Fruit fly (Drosophila melanogaster) whole organism, embryonic: ENCODE results near the gene Nrd1.
A peak's percentile ranks its signal among the peaks of the same experiment; 100 is the strongest.

ENCODE experiments used
- Asciz ChIP-seq: fragments of 200-800 bp; sonication (Bioruptor generic); optimal IDR thresholded peaks from 2 replicates; lab custom pipeline; 2017; ENCODE audit warnings: missing biosample characterization, mild to moderate bottlenecking, missing genetic modification characterization, missing genetic modification reagents
- BEAF-32 ChIP-seq: fragments of 200-800 bp; sonication (Bioruptor generic); optimal IDR thresholded peaks from 3 replicates; lab custom pipeline; 2017; ENCODE audit warnings: missing biosample characterization, missing genetic modification characterization, mild to moderate bottlenecking, moderate library complexity, missing genetic modification reagents
- C15 ChIP-seq: fragments of 200-800 bp; sonication (Bioruptor generic); IDR thresholded peaks from 3 replicates; pipeline ENCODE4 v1.3.6; 2022; ENCODE audit warnings: missing biosample characterization, missing genetic modification characterization
- CG10462 ChIP-seq: fragments of 200-800 bp; sonication (Bioruptor generic); optimal IDR thresholded peaks from 2 replicates; lab custom pipeline; 2016; ENCODE audit warnings: missing biosample characterization, missing genetic modification characterization
- CG13775 ChIP-seq: fragments of 200-800 bp; sonication (Bioruptor generic); optimal IDR thresholded peaks from 3 replicates; lab custom pipeline; 2017; ENCODE audit warnings: missing biosample characterization, mild to moderate bottlenecking, missing genetic modification characterization
- CG14050 ChIP-seq: fragments of 200-800 bp; sonication (Bioruptor generic); IDR thresholded peaks from 3 replicates; pipeline ENCODE4 v1.3.6; 2022; ENCODE audit warnings: missing biosample characterization, missing genetic modification characterization
- CG1792 ChIP-seq: fragments of 200-800 bp; sonication (Bioruptor generic); optimal IDR thresholded peaks from 2 replicates; lab custom pipeline; 2016; ENCODE audit warnings: missing biosample characterization, missing genetic modification characterization
- CG1832 ChIP-seq: fragments of 200-800 bp; sonication (Bioruptor generic); optimal IDR thresholded peaks from 2 replicates; lab custom pipeline; 2017; ENCODE audit warnings: missing biosample characterization, mild to moderate bottlenecking, missing genetic modification characterization, inconsistent platforms
- CG3281 ChIP-seq: fragments of 200-800 bp; sonication (Bioruptor generic); optimal IDR thresholded peaks from 3 replicates; lab custom pipeline; 2017; ENCODE audit warnings: missing biosample characterization, mild to moderate bottlenecking, missing genetic modification characterization
- CG33557 ChIP-seq: fragments of 200-800 bp; sonication (Bioruptor generic); optimal IDR thresholded peaks from 2 replicates; lab custom pipeline; 2019; ENCODE audit warnings: missing biosample characterization, mild to moderate bottlenecking, missing genetic modification characterization, moderate library complexity
- CG4282 ChIP-seq: fragments of 200-800 bp; sonication (Bioruptor generic); optimal IDR thresholded peaks from 2 replicates; lab custom pipeline; 2016; ENCODE audit warnings: missing biosample characterization, missing genetic modification characterization
- CG7745 ChIP-seq: fragments of 200-800 bp; sonication (Bioruptor generic); optimal IDR thresholded peaks from 2 replicates; lab custom pipeline; 2018; ENCODE audit warnings: missing biosample characterization, mild to moderate bottlenecking, missing genetic modification characterization, moderate library complexity
- CG9215 ChIP-seq: fragments of 200-800 bp; sonication (Bioruptor generic); IDR thresholded peaks from 2 replicates; pipeline ENCODE4 v1.3.6; 2022; ENCODE audit warnings: missing biosample characterization, missing genetic modification characterization
- CG9437 ChIP-seq: fragments of 200-800 bp; sonication (Bioruptor generic); optimal IDR thresholded peaks from 2 replicates; lab custom pipeline; 2018; ENCODE audit warnings: missing biosample characterization, mild to moderate bottlenecking, missing genetic modification characterization
- CG9727 ChIP-seq: fragments of 200-800 bp; sonication (Bioruptor generic); optimal IDR thresholded peaks from 3 replicates; lab custom pipeline; 2017; ENCODE audit warnings: missing biosample characterization, mild to moderate bottlenecking, missing genetic modification characterization
- Drgx ChIP-seq: fragments of 200-800 bp; sonication (Bioruptor generic); IDR thresholded peaks from 2 replicates; pipeline ENCODE4 v1.3.6; 2022; ENCODE audit warnings: missing biosample characterization, missing genetic modification characterization
- Fer1 ChIP-seq: fragments of 200-800 bp; sonication (Bioruptor generic); optimal IDR thresholded peaks from 2 replicates; lab custom pipeline; 2017; ENCODE audit warnings: missing biosample characterization, mild to moderate bottlenecking, missing genetic modification characterization
- HHEX ChIP-seq: fragments of 200-800 bp; sonication (Bioruptor generic); optimal IDR thresholded peaks from 3 replicates; lab custom pipeline; 2017; ENCODE audit warnings: missing biosample characterization, mild to moderate bottlenecking, missing genetic modification characterization, missing genetic modification reagents
- Myb ChIP-seq: fragments of 200-800 bp; sonication (Bioruptor generic); optimal IDR thresholded peaks from 2 replicates; lab custom pipeline; 2016; ENCODE audit warnings: missing biosample characterization, missing genetic modification characterization
- NC2β ChIP-seq: fragments of 200-800 bp; sonication (Bioruptor generic); optimal IDR thresholded peaks from 2 replicates; lab custom pipeline; 2016; ENCODE audit warnings: missing biosample characterization, missing genetic modification characterization
- YL-1 ChIP-seq: fragments of 200-800 bp; sonication (Bioruptor generic); optimal IDR thresholded peaks from 3 replicates; lab custom pipeline; 2017; ENCODE audit warnings: missing biosample characterization, mild to moderate bottlenecking, missing genetic modification characterization
- ac ChIP-seq: fragments of 200-800 bp; sonication (Bioruptor generic); optimal IDR thresholded peaks from 3 replicates; lab custom pipeline; 2017; ENCODE audit warnings: missing biosample characterization, mild to moderate bottlenecking, missing genetic modification characterization
- ap ChIP-seq: fragments of 200-800 bp; sonication (Bioruptor generic); IDR thresholded peaks from 2 replicates; pipeline ENCODE4 v1.3.6; 2022; ENCODE audit warnings: missing biosample characterization, missing genetic modification characterization
- cato ChIP-seq: fragments of 200-800 bp; sonication (Bioruptor generic); optimal IDR thresholded peaks from 2 replicates; lab custom pipeline; 2016; ENCODE audit warnings: missing biosample characterization, missing genetic modification characterization, borderline replicate concordance
- ci ChIP-seq: fragments of 200-800 bp; sonication (Bioruptor generic); IDR thresholded peaks from 3 replicates; pipeline ENCODE4 v1.3.6; 2022; ENCODE audit warnings: missing biosample characterization, missing genetic modification characterization
- crc ChIP-seq: fragments of 200-800 bp; sonication (Bioruptor generic); optimal IDR thresholded peaks from 2 replicates; lab custom pipeline; 2016; ENCODE audit warnings: missing biosample characterization, missing genetic modification characterization
- ems ChIP-seq: fragments of 200-800 bp; sonication (Bioruptor generic); optimal IDR thresholded peaks from 3 replicates; lab custom pipeline; 2016; ENCODE audit warnings: missing biosample characterization, missing genetic modification characterization
- en ChIP-seq: fragments of 200-800 bp; sonication (Bioruptor generic); optimal IDR thresholded peaks from 2 replicates; lab custom pipeline; 2016; ENCODE audit warnings: missing biosample characterization, missing genetic modification characterization
- eyg ChIP-seq: fragments of 200-800 bp; sonication (Bioruptor generic); optimal IDR thresholded peaks from 3 replicates; lab custom pipeline; 2016; ENCODE audit warnings: missing biosample characterization, missing genetic modification characterization
- fd3F ChIP-seq: fragments of 200-800 bp; sonication (Bioruptor generic); optimal IDR thresholded peaks from 2 replicates; lab custom pipeline; 2018; ENCODE audit warnings: missing biosample characterization, mild to moderate bottlenecking, missing genetic modification characterization, moderate library complexity
- gcm2 ChIP-seq: fragments of 200-800 bp; sonication (Bioruptor generic); optimal IDR thresholded peaks from 2 replicates; lab custom pipeline; 2016; ENCODE audit warnings: missing biosample characterization, missing genetic modification characterization
- gfzf ChIP-seq: fragments of 200-800 bp; sonication (Bioruptor generic); optimal IDR thresholded peaks from 2 replicates; lab custom pipeline; 2016; ENCODE audit warnings: missing biosample characterization, mild to moderate bottlenecking, missing genetic modification characterization, moderate library complexity
- ham ChIP-seq: fragments of 200-800 bp; sonication (Bioruptor generic); IDR thresholded peaks from 2 replicates; pipeline ENCODE4 v1.3.6; 2022; ENCODE audit warnings: missing biosample characterization, missing genetic modification characterization
- hth ChIP-seq: fragments of >200 bp; optimal IDR thresholded peaks from 2 replicates; lab custom pipeline; 2017; ENCODE audit warnings: inconsistent platforms
- kah ChIP-seq: fragments of 200-800 bp; sonication (Bioruptor generic); optimal IDR thresholded peaks from 2 replicates; lab custom pipeline; 2018; ENCODE audit warnings: missing biosample characterization, mild to moderate bottlenecking, missing genetic modification characterization
- lmd ChIP-seq: fragments of 200-800 bp; sonication (Bioruptor generic); IDR thresholded peaks from 2 replicates; pipeline ENCODE4 v1.3.6; 2022; ENCODE audit warnings: missing biosample characterization, missing genetic modification characterization
- nmo ChIP-seq: fragments of 200-800 bp; sonication (Bioruptor generic); optimal IDR thresholded peaks from 2 replicates; lab custom pipeline; 2018; ENCODE audit warnings: missing biosample characterization, mild to moderate bottlenecking, missing genetic modification characterization, moderate library complexity
- odd ChIP-seq: fragments of 200-800 bp; sonication (Bioruptor generic); optimal IDR thresholded peaks from 2 replicates; lab custom pipeline; 2017; ENCODE audit warnings: missing biosample characterization, mild to moderate bottlenecking, missing genetic modification characterization
- peb ChIP-seq: fragments of 200-800 bp; sonication (Bioruptor generic); IDR thresholded peaks from 2 replicates; pipeline ENCODE4 v1.3.6; 2022; ENCODE audit warnings: missing biosample characterization, missing genetic modification characterization
- prd ChIP-seq, 3 experiments: fragments of >200 bp in 2 of 3; fragments of 200-800 bp in 1 of 3; sonication (Bioruptor generic) in 1 of 3; optimal IDR thresholded peaks in 2 of 3; IDR thresholded peaks in 1 of 3; 2 replicates in 2 of 3; 3 replicates in 1 of 3; pipeline versions ENCODE4 v1.3.6 to Lab custom; 2017 to 2022; ENCODE audit warnings: missing biosample characterization in 1 of 3, missing genetic modification characterization in 1 of 3
- rib ChIP-seq: fragments of 200-800 bp; sonication (Bioruptor generic); IDR thresholded peaks from 2 replicates; pipeline ENCODE4 v1.3.6; 2022; ENCODE audit warnings: missing biosample characterization, missing genetic modification characterization
- sens-2 ChIP-seq: fragments of 200-800 bp; sonication (Bioruptor generic); IDR thresholded peaks from 2 replicates; pipeline ENCODE4 v1.3.6; 2022; ENCODE audit warnings: missing biosample characterization, missing genetic modification characterization
- sima ChIP-seq: fragments of 200-800 bp; sonication (Bioruptor generic); optimal IDR thresholded peaks from 2 replicates; lab custom pipeline; 2016; ENCODE audit warnings: missing biosample characterization, missing genetic modification characterization
- sisA ChIP-seq: fragments of 200-800 bp; sonication (Bioruptor generic); IDR thresholded peaks from 2 replicates; pipeline ENCODE4 v1.3.6; 2022; ENCODE audit warnings: missing biosample characterization, missing genetic modification characterization
- slbo ChIP-seq: fragments of 200-800 bp; sonication (Bioruptor generic); IDR thresholded peaks from 2 replicates; pipeline ENCODE4 v1.3.6; 2022; ENCODE audit warnings: missing biosample characterization, missing genetic modification characterization
- stwl ChIP-seq: fragments of 200-800 bp; sonication (Bioruptor generic); optimal IDR thresholded peaks from 3 replicates; lab custom pipeline; 2018; ENCODE audit warnings: missing biosample characterization, mild to moderate bottlenecking, missing genetic modification characterization, moderate library complexity
- tgo ChIP-seq: fragments of 200-800 bp; sonication (Bioruptor generic); IDR thresholded peaks from 3 replicates; pipeline ENCODE4 v1.3.6; 2022; ENCODE audit warnings: missing biosample characterization, missing genetic modification characterization
- tx ChIP-seq: fragments of 200-800 bp; sonication (Bioruptor generic); optimal IDR thresholded peaks from 2 replicates; lab custom pipeline; 2016; ENCODE audit warnings: missing biosample characterization, missing genetic modification characterization
- vnd ChIP-seq: fragments of 200-800 bp; sonication (Bioruptor generic); IDR thresholded peaks from 3 replicates; pipeline ENCODE4 v1.3.6; 2022; ENCODE audit warnings: missing biosample characterization, missing genetic modification characterization; ENCODE audit not compliant: partially characterized antibody
- yki ChIP-seq: fragments of >200 bp; optimal IDR thresholded peaks from 3 replicates; lab custom pipeline; 2018

Gene Nrd1

DNA sequence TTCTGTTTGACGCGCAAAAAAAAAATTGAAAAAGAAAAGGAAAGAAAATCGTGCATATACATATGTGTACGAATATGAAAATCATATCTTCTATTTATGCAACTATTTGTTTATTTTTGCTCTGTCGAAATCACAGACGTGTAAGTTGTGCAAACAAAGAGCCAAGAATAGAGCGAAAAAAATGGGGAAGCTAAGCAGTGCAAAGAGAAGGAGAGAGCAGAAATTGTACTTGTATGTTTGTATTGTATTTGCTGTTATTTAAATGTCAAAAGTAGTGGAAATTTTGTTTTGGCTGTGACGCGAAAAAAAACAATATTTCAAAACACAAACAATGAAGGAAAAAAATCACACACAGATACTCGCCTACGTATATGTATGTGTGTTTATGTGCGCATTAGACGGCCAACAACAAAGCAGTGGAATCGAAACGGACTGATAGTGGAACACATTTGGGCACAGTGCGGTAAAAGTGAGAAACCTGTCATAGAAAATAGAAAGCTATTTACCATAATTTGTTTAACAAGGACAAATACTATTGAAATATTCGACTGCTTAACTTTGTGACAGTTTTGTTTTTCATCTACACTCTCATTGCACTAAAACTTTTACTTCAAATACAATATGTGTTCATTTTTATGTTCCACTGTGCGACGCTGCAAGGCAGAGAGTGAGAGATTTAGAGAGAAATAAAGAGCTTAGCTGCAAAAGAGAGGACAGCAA is 50.5 kb downstream of the Nrd1 start (continued):
- TF ChIP-seq Myb (GFP tag; lab: Kevin White, UChicago) (peak; percentile 86), CG9727 (GFP tag; lab: Kevin White, UChicago) (peak; percentile 93), ci (GFP tag; lab: Robert Waterston, UW) (peak; percentile 98), ac (GFP tag; lab: Kevin White, UChicago) (peak; percentile 80), kah (peak; percentile 80), eyg (GFP tag; lab: Kevin White, UChicago) (peak; percentile 89), tgo (GFP tag; lab: Robert Waterston, UW) (peak; percentile 96), CG33557 (peak; percentile 85), NC2β (GFP tag; lab: Kevin White, UChicago) (peak; percentile 96), Fer1 (peak; percentile 95), CG14050 (GFP tag; lab: Robert Waterston, UW) (peak; percentile 95), CG3281 (peak; percentile 92), ems (GFP tag; lab: Kevin White, UChicago) (peak; percentile 96), YL-1 (GFP tag; lab: Kevin White, UChicago) (peak; percentile 26), crc (peak; percentile 93), CG1792 (GFP tag; lab: Kevin White, UChicago) (peak; percentile 84), C15 (peak; percentile 83; the same call in 2 of the 3 replicates), HHEX (GFP tag; lab: Kevin White, UChicago) (peak; percentile 91), sens-2 (GFP tag; lab: Robert Waterston, UW) (peak; percentile 91), en (GFP tag; lab: Kevin White, UChicago) (peak; percentile 93), sisA (GFP tag; lab: Robert Waterston, UW) (peak; percentile 93), gfzf (GFP tag; lab: Kevin White, UChicago) (no peak), CG9437 (peak; percentile 86), CG10462 (GFP tag; lab: Kevin White, UChicago) (peak; percentile 86), slbo (GFP tag; lab: Robert Waterston, UW) (peak; percentile 94), yki (no peak), rib (GFP tag; lab: Robert Waterston, UW) (peak; percentile 79), CG7745 (tag; lab: Kevin White, UChicago) (peak; percentile 63), vnd (GFP tag; lab: Robert Waterston, UW) (peak; percentile 42; the same call in 1 of the 3 replicates), Asciz (GFP tag; lab: Kevin White, UChicago) (peak; percentile 93), nmo (GFP tag; lab: Kevin White, UChicago) (peak; percentile 95), cato (GFP tag; lab: Kevin White, UChicago) (peak; percentile 85), ham (GFP tag; lab: Robert Waterston, UW) (peak; percentile 47; the same call in 1 of the 2 replicates), Drgx (GFP tag; lab: Robert Waterston, UW) (peak; percentile 98), CG13775 (GFP tag; lab: Kevin White, UChicago) (peak; percentile 91), stwl (peak; percentile 42), CG1832 (GFP tag; lab: Kevin White, UChicago) (no peak), gcm2 (GFP tag; lab: Kevin White, UChicago) (peak; percentile 91), ap (peak; percentile 92), BEAF-32 (GFP tag; lab: Kevin White, UChicago) (peak; percentile 1), prd (optimal IDR thresholded peaks at IDR 0.05; lab: Kevin White, UChicago) (no peak), prd (GFP tag; IDR thresholded peaks at IDR 0.05; lab: Robert Waterston, UW) (peak; percentile 96), sima (peak; percentile 82), lmd (GFP tag; lab: Robert Waterston, UW) (peak; percentile 93), fd3F (GFP tag; lab: Kevin White, UChicago) (peak; percentile 86), peb (GFP tag; lab: Robert Waterston, UW) (peak; percentile 92), tx (GFP tag; lab: Kevin White, UChicago) (peak; percentile 95), odd (GFP tag; lab: Kevin White, UChicago) (peak; percentile 91), hth (lab: Kevin White, UChicago) (no peak), CG9215 (GFP tag; lab: Robert Waterston, UW) (peak; percentile 84), CG4282 (peak; percentile 98)
